Worm (Caenorhabditis elegans): ENCODE data around the gene C26E1.1.

ce11 chrV:13304663-13305188, 7.4 kb downstream of the C26E1.1 start, which contains the start of gene C26E1.2:
- no peak for TF ChIP-seq ztf-4 (tag; optimal IDR thresholded peaks at IDR 0.05)
- TF ChIP-seq jun-1 (tag; optimal IDR thresholded peaks at IDR 0.05) = no peak
- no peak for TF ChIP-seq daf-12 (tag; optimal IDR thresholded peaks at IDR 0.05)
- no peak for TF ChIP-seq snpc-4 (tag; optimal IDR thresholded peaks at IDR 0.05)
- TF ChIP-seq nhr-43 (tag; optimal IDR thresholded peaks at IDR 0.05; ENCODE audit: poor library complexity, severe bottlenecking) = no peak
- TF ChIP-seq pha-4 (tag; optimal IDR thresholded peaks at IDR 0.05) = no peak
- TF ChIP-seq sea-2 (GFP tag; optimal IDR thresholded peaks at IDR 0.05) = no peak
- no peak for TF ChIP-seq ZK546.5 (tag; optimal IDR thresholded peaks at IDR 0.05)

All from whole organism, L3 larva.